Fruit fly (Drosophila melanogaster) whole organism, adult: ENCODE measurements around the gene Cpr65Aw.
A peak's percentile ranks its signal among the peaks of the same experiment; 100 is the strongest.

ENCODE experiments used
- CG11617 ChIP-seq: fragments of 200-800 bp; sonication (Bioruptor generic); optimal IDR thresholded peaks from 2 replicates; lab custom pipeline; 2017; ENCODE audit warnings: mild to moderate bottlenecking, missing biosample characterization, missing genetic modification reagents, missing genetic modification characterization
- CG12768 ChIP-seq: fragments of 200-800 bp; sonication (Bioruptor generic); optimal IDR thresholded peaks from 2 replicates; lab custom pipeline; 2017; ENCODE audit warnings: missing biosample characterization, missing genetic modification characterization, mild to moderate bottlenecking, moderate library complexity, missing genetic modification reagents
- CG14711 ChIP-seq: fragments of 200-800 bp; sonication (Bioruptor generic); optimal IDR thresholded peaks from 2 replicates; lab custom pipeline; 2018; ENCODE audit warnings: missing biosample characterization, mild to moderate bottlenecking, missing genetic modification characterization, moderate library complexity
- CG1620 ChIP-seq: fragments of 200-800 bp; sonication (Bioruptor generic); optimal IDR thresholded peaks from 2 replicates; lab custom pipeline; 2016; ENCODE audit warnings: missing biosample characterization, missing genetic modification characterization
- CG33017 ChIP-seq: fragments of 200-800 bp; sonication (Bioruptor generic); optimal IDR thresholded peaks from 2 replicates; lab custom pipeline; 2018; ENCODE audit warnings: missing biosample characterization, mild to moderate bottlenecking, missing genetic modification characterization, moderate library complexity
- CG5204 ChIP-seq: fragments of 200-800 bp; sonication (Bioruptor generic); optimal IDR thresholded peaks from 2 replicates; lab custom pipeline; 2016; ENCODE audit warnings: missing biosample characterization, missing genetic modification characterization
- CG7045 ChIP-seq: fragments of 200-800 bp; sonication (Bioruptor generic); optimal IDR thresholded peaks from 2 replicates; lab custom pipeline; 2017; ENCODE audit warnings: missing biosample characterization, mild to moderate bottlenecking, missing genetic modification characterization
- CG7101 ChIP-seq: fragments of 200-800 bp; sonication (Bioruptor generic); optimal IDR thresholded peaks from 2 replicates; lab custom pipeline; 2018; ENCODE audit warnings: missing biosample characterization, mild to moderate bottlenecking, missing genetic modification characterization, moderate library complexity
- Clk ChIP-seq: fragments of 200-800 bp; sonication (Bioruptor generic); optimal IDR thresholded peaks from 2 replicates; lab custom pipeline; 2017; ENCODE audit warnings: missing biosample characterization, missing genetic modification characterization
- Crg-1 ChIP-seq: fragments of 200-800 bp; sonication (Bioruptor generic); optimal IDR thresholded peaks from 2 replicates; lab custom pipeline; 2016; ENCODE audit warnings: missing biosample characterization, missing genetic modification characterization
- Hr96 ChIP-seq: fragments of 200-800 bp; sonication (Bioruptor generic); optimal IDR thresholded peaks from 2 replicates; lab custom pipeline; 2016; ENCODE audit warnings: missing biosample characterization, missing genetic modification characterization
- Mnt ChIP-seq: fragments of 200-800 bp; sonication (Bioruptor generic); optimal IDR thresholded peaks from 2 replicates; lab custom pipeline; 2016; ENCODE audit warnings: missing biosample characterization, mild to moderate bottlenecking, missing genetic modification characterization
- bab1 ChIP-seq: fragments of 200-800 bp; sonication (Bioruptor generic); optimal IDR thresholded peaks from 3 replicates; lab custom pipeline; 2019; ENCODE audit warnings: missing biosample characterization, mild to moderate bottlenecking, missing genetic modification characterization, moderate library complexity
- cic ChIP-seq: fragments of 200-800 bp; sonication (Bioruptor generic); optimal IDR thresholded peaks from 2 replicates; lab custom pipeline; 2017; ENCODE audit warnings: missing biosample characterization, mild to moderate bottlenecking, missing genetic modification characterization, moderate library complexity
- cnc ChIP-seq, 2 experiments: fragments of >200 bp; optimal IDR thresholded peaks; 2 replicates each; lab custom pipeline; 2017
- kay ChIP-seq: fragments of 200-800 bp; sonication (Bioruptor generic); peaks from one replicate; lab custom pipeline; 2016; ENCODE audit warnings: missing biosample characterization, missing genetic modification characterization, borderline replicate concordance
- ovo ChIP-seq: fragments of 200-800 bp; sonication (Bioruptor generic); optimal IDR thresholded peaks from 2 replicates; lab custom pipeline; 2016; ENCODE audit warnings: missing biosample characterization, missing genetic modification characterization
- pad ChIP-seq: fragments of 200-800 bp; sonication (Bioruptor generic); optimal IDR thresholded peaks from 3 replicates; lab custom pipeline; 2017; ENCODE audit warnings: missing biosample characterization, missing genetic modification characterization, mild to moderate bottlenecking, moderate library complexity, missing genetic modification reagents
- tj ChIP-seq: fragments of 200-800 bp; sonication (Bioruptor generic); optimal IDR thresholded peaks from 3 replicates; lab custom pipeline; 2017; ENCODE audit warnings: missing biosample characterization, mild to moderate bottlenecking, missing genetic modification characterization, moderate library complexity
- toe ChIP-seq: fragments of 200-800 bp; sonication (Bioruptor generic); optimal IDR thresholded peaks from 2 replicates; lab custom pipeline; 2016; ENCODE audit warnings: missing biosample characterization, missing genetic modification characterization

Gene Cpr65Aw

dm6 chr3L:6142313-6142712 is at the start of gene Cpr65Aw:
TSS of gene Cpr65Aw (minus strand) at chr3L:6142413.
- TF ChIP-seq Clk (GFP tag; lab: Kevin White, UChicago) (no peak), CG33017 (no peak), bab1 (GFP tag; lab: Kevin White, UChicago) (no peak), CG1620 (GFP tag; lab: Kevin White, UChicago) (no peak), CG11617 (GFP tag; lab: Kevin White, UChicago) (no peak), CG12768 (GFP tag; lab: Kevin White, UChicago) (no peak), cnc (optimal IDR thresholded peaks at IDR 0.05; lab: Kevin White, UChicago) (no peak), CG14711 (tag; lab: Kevin White, UChicago) (no peak), kay (no peak), Hr96 (GFP tag; lab: Kevin White, UChicago) (no peak), pad (no peak), CG5204 (GFP tag; lab: Kevin White, UChicago) (no peak), Mnt (GFP tag; lab: Kevin White, UChicago) (no peak), cic (GFP tag; lab: Kevin White, UChicago) (no peak), Crg-1 (GFP tag; lab: Kevin White, UChicago) (no peak), ovo (no peak), CG7045 (GFP tag; lab: Kevin White, UChicago) (no peak)

DNA sequence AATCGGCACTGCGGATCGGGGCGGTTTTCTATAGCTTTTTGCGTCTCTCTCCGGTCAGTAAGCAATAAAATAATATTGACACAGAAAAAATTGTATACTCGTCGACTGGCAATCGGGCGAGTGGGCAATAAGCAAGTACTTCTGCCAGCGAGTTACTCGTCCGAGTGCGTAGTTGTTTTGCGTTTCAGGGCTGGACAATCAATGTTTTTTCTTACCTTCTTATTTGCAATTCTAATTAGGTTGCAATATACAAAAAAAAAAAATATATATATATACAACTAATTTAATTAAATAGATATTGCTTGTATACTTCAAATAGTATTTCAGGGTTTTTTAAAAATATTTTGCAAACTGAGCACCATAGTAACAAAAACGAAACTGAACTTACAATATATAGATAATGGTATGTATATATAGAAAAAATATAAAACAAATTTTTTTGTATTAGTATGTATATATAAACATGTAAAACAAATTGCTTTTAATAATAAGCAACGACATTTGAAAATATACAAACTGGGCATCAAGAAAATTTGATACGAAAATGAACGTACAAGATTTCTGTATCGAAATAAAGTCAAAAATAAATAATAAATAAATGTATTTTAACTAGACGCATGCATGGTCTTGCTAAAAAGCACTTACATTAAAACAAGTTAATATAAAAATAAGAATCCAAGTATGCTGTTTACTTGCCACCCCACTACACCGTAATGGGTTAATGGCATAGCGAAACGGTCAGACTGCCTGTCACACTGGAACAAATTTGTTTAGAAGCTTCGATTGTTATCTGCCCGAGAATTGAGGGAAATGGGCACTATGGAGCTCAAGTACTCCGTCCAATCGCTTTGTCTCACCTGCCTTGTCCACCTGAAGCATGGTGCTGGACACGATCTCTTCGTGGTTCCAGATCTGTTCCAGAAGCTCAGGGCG is 47.0 kb upstream of the Cpr65Aw start, which contains the start of the genes D19A and CG7386:
D19A (minus strand) TSS at position 129 of the 933 bp plus-strand sequence.
CG7386 (plus strand) TSS at position 751 of the 933 bp plus-strand sequence.
- TF ChIP-seq toe (peak; percentile 53), pad (no peak), CG14711 (tag; lab: Kevin White, UChicago) (peak; percentile 27), Crg-1 (GFP tag; lab: Kevin White, UChicago) (no peak), CG5204 (GFP tag; lab: Kevin White, UChicago) (peak; percentile 33), CG12768 (GFP tag; lab: Kevin White, UChicago) (peak; percentile 1), CG1620 (GFP tag; lab: Kevin White, UChicago) (peak; percentile 60), cnc (optimal IDR thresholded peaks at IDR 0.05; lab: Kevin White, UChicago) (no peak), ovo (no peak), kay (no peak), Mnt (GFP tag; lab: Kevin White, UChicago) (peak; percentile 49), tj (GFP tag; lab: Kevin White, UChicago) (peak; percentile 24), CG7045 (GFP tag; lab: Kevin White, UChicago) (peak; percentile 27), CG11617 (GFP tag; lab: Kevin White, UChicago) (peak; percentile 61), CG7101 (tag; lab: Kevin White, UChicago) (peak; percentile 72), Hr96 (GFP tag; lab: Kevin White, UChicago) (peak; percentile 31), CG33017 (peak; percentile 70), bab1 (GFP tag; lab: Kevin White, UChicago) (peak; percentile 79)

DNA sequence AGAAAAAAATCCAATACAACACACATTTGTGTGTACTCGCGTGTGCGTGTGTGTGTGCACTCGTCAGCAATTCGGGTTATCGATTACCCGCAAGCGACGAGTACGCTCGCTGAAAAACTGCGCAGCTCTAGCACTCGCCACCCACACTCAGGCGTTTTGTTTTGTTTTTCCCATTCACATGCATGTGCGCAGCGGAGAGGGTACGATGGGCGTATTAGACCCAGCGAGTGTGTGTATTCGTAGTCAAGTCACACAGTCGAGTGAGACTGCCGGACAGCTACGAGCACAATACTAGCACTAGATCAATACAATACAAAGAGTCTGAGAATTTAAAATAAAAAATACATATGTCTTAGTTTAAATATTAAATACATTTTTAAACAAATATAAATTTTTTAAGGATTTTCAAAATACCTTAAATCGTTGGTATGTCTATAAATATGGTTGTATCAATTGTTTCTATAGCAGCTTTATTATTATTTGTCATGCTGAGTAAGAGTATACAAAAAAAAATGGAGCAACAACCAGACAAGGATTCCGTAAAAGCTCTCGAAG is 42.7 kb upstream of the Cpr65Aw start, which contains the start of the genes D19B and CG43293:
D19B (minus strand) TSS at position 37 of the 555 bp plus-strand sequence.
CG43293 (plus strand) TSS at position 306 of the 555 bp plus-strand sequence.
- TF ChIP-seq CG7101 (tag; lab: Kevin White, UChicago) = peak; percentile 74
- TF ChIP-seq CG7045 (GFP tag; lab: Kevin White, UChicago) = peak; percentile 78
- peak; percentile 76 for TF ChIP-seq CG1620 (GFP tag; lab: Kevin White, UChicago)
- peak; percentile 100 for TF ChIP-seq Mnt (GFP tag; lab: Kevin White, UChicago)
- TF ChIP-seq toe = peak; percentile 60
- TF ChIP-seq CG12768 (GFP tag; lab: Kevin White, UChicago) = peak; percentile 76
- TF ChIP-seq CG11617 (GFP tag; lab: Kevin White, UChicago) = peak; percentile 82
- TF ChIP-seq ovo = peak; percentile 3
- no peak for TF ChIP-seq cnc (optimal IDR thresholded peaks at IDR 0.05; lab: Kevin White, UChicago)
- peak; percentile 75 for TF ChIP-seq CG33017
- TF ChIP-seq pad = peak; percentile 54
- TF ChIP-seq Hr96 (GFP tag; lab: Kevin White, UChicago) = peak; percentile 65
- TF ChIP-seq cic (GFP tag; lab: Kevin White, UChicago) = peak; percentile 98
- peak; percentile 64 for TF ChIP-seq CG5204 (GFP tag; lab: Kevin White, UChicago)
- peak; percentile 78 for TF ChIP-seq tj (GFP tag; lab: Kevin White, UChicago)
- TF ChIP-seq bab1 (GFP tag; lab: Kevin White, UChicago) = peak; percentile 84
- TF ChIP-seq Clk (GFP tag; lab: Kevin White, UChicago) = peak; percentile 66
- peak; percentile 54 for TF ChIP-seq Crg-1 (GFP tag; lab: Kevin White, UChicago)
- no peak for TF ChIP-seq kay
- peak; percentile 74 for TF ChIP-seq CG14711 (tag; lab: Kevin White, UChicago)

dm6 chr3L:6181776-6182175 is 39.6 kb upstream of the Cpr65Aw start, which contains the start of gene CG10274:
TSS of gene CG10274 (minus strand) at chr3L:6181829.
- TF ChIP-seq CG33017 (peak; percentile 45), pad (peak; percentile 70), CG11617 (GFP tag; lab: Kevin White, UChicago) (peak; percentile 75), CG7045 (GFP tag; lab: Kevin White, UChicago) (peak; percentile 67), bab1 (GFP tag; lab: Kevin White, UChicago) (peak; percentile 61), Crg-1 (GFP tag; lab: Kevin White, UChicago) (peak; percentile 74), CG12768 (GFP tag; lab: Kevin White, UChicago) (peak; percentile 73), toe (peak; percentile 79), kay (no peak), CG7101 (tag; lab: Kevin White, UChicago) (peak; percentile 77), Mnt (GFP tag; lab: Kevin White, UChicago) (peak; percentile 41), Hr96 (GFP tag; lab: Kevin White, UChicago) (peak; percentile 68), Clk (GFP tag; lab: Kevin White, UChicago) (peak; percentile 52), cic (GFP tag; lab: Kevin White, UChicago) (peak; percentile 23), cnc (optimal IDR thresholded peaks at IDR 0.05; lab: Kevin White, UChicago) (no peak), CG1620 (GFP tag; lab: Kevin White, UChicago) (peak; percentile 82), CG5204 (GFP tag; lab: Kevin White, UChicago) (no peak), CG14711 (tag; lab: Kevin White, UChicago) (peak; percentile 76), tj (GFP tag; lab: Kevin White, UChicago) (peak; percentile 42), ovo (peak; percentile 52)
